Fruit fly (Drosophila melanogaster) whole organism, embryonic: ENCODE data around the gene usp.

Experiments
- Atf-2 ChIP-seq: fragments of 200-800 bp; sonication (Bioruptor generic); optimal IDR thresholded peaks from 2 replicates; lab custom pipeline; 2016; ENCODE audit warnings: missing biosample characterization, missing genetic modification characterization
- Atf3 ChIP-seq: fragments of 200-800 bp; sonication (Bioruptor generic); optimal IDR thresholded peaks from 3 replicates; lab custom pipeline; 2016; ENCODE audit warnings: missing biosample characterization, missing genetic modification characterization
- CG10366 ChIP-seq: fragments of 200-800 bp; sonication (Bioruptor generic); IDR thresholded peaks from 2 replicates; pipeline ENCODE4 v1.3.6; 2022; ENCODE audit warnings: missing biosample characterization, missing genetic modification characterization
- CG11456 ChIP-seq: fragments of 200-800 bp; sonication (Bioruptor generic); IDR thresholded peaks from 3 replicates; pipeline ENCODE4 v1.3.6; 2022; ENCODE audit warnings: missing biosample characterization, missing genetic modification characterization
- CG12104 ChIP-seq: fragments of 200-800 bp; sonication (Bioruptor generic); optimal IDR thresholded peaks from 3 replicates; lab custom pipeline; 2016; ENCODE audit warnings: missing biosample characterization, missing genetic modification characterization
- CG13296 ChIP-seq: fragments of 200-800 bp; sonication (Bioruptor generic); optimal IDR thresholded peaks from 3 replicates; lab custom pipeline; 2018; ENCODE audit warnings: missing biosample characterization, mild to moderate bottlenecking, missing genetic modification characterization
- CG13624 ChIP-seq: fragments of 200-800 bp; sonication (Bioruptor generic); optimal IDR thresholded peaks from 2 replicates; lab custom pipeline; 2016; ENCODE audit warnings: missing biosample characterization, missing genetic modification characterization
- CG14860 ChIP-seq: fragments of 200-800 bp; sonication (Bioruptor generic); IDR thresholded peaks from 3 replicates; pipeline ENCODE4 v1.3.6; 2022; ENCODE audit warnings: missing biosample characterization, missing genetic modification characterization; ENCODE audit not compliant: partially characterized antibody
- CG15696 ChIP-seq: fragments of 200-800 bp; sonication (Bioruptor generic); optimal IDR thresholded peaks from 2 replicates; lab custom pipeline; 2019; ENCODE audit warnings: missing biosample characterization, mild to moderate bottlenecking, missing genetic modification characterization, moderate library complexity
- CG17912 ChIP-seq: fragments of 200-800 bp; sonication (Bioruptor generic); optimal IDR thresholded peaks from 2 replicates; lab custom pipeline; 2018; ENCODE audit warnings: missing biosample characterization, mild to moderate bottlenecking, missing genetic modification characterization
- CG18011 ChIP-seq: fragments of 200-800 bp; sonication (Bioruptor generic); optimal IDR thresholded peaks from 2 replicates; lab custom pipeline; 2017; ENCODE audit warnings: missing biosample characterization, missing genetic modification characterization, mild to moderate bottlenecking, moderate library complexity, missing genotype
- CG18599 ChIP-seq: fragments of 200-800 bp; sonication (Bioruptor generic); optimal IDR thresholded peaks from 3 replicates; lab custom pipeline; 2017; ENCODE audit warnings: missing biosample characterization, missing genetic modification characterization, mild to moderate bottlenecking, moderate library complexity, missing genetic modification reagents
- CG2202 ChIP-seq: fragments of 200-800 bp; sonication (Bioruptor generic); optimal IDR thresholded peaks from 2 replicates; lab custom pipeline; 2018; ENCODE audit warnings: missing biosample characterization, mild to moderate bottlenecking, missing genetic modification characterization
- CG2712 ChIP-seq: fragments of 200-800 bp; optimal IDR thresholded peaks from 3 replicates; lab custom pipeline; 2019; ENCODE audit warnings: missing biosample characterization, mild to moderate bottlenecking, missing genetic modification characterization, moderate library complexity
- CG31224 ChIP-seq: fragments of 200-800 bp; sonication (Bioruptor generic); IDR thresholded peaks from 2 replicates; pipeline ENCODE4 v1.3.6; 2022; ENCODE audit warnings: missing biosample characterization, missing genetic modification characterization
- CG3407 ChIP-seq: fragments of 200-800 bp; sonication (Bioruptor generic); optimal IDR thresholded peaks from 2 replicates; lab custom pipeline; 2018; ENCODE audit warnings: missing biosample characterization, mild to moderate bottlenecking, missing genetic modification characterization
- CG6254 ChIP-seq: fragments of 200-800 bp; sonication (Bioruptor generic); optimal IDR thresholded peaks from 3 replicates; lab custom pipeline; 2017; ENCODE audit warnings: mild to moderate bottlenecking, missing biosample characterization, missing genetic modification reagents, missing genetic modification characterization
- CG7556 ChIP-seq: fragments of 200-800 bp; sonication (Bioruptor generic); optimal IDR thresholded peaks from 2 replicates; lab custom pipeline; 2017; ENCODE audit warnings: missing biosample characterization, mild to moderate bottlenecking, missing genetic modification characterization
- CG7963 ChIP-seq: fragments of 200-800 bp; sonication (Bioruptor generic); IDR thresholded peaks from 3 replicates; pipeline ENCODE4 v1.3.6; 2022; ENCODE audit warnings: missing biosample characterization, missing genetic modification characterization; ENCODE audit not compliant: partially characterized antibody
- Dll ChIP-seq: fragments of 200-800 bp; sonication (Bioruptor generic); IDR thresholded peaks from 4 replicates; pipeline ENCODE4 v1.3.6; 2022; ENCODE audit warnings: missing biosample characterization, missing genetic modification characterization; ENCODE audit not compliant: partially characterized antibody
- Hr51 ChIP-seq, 2 experiments: fragments of 200-800 bp; sonication (Bioruptor generic); optimal IDR thresholded peaks; 2 replicates in 1 of 2; 3 replicates in 1 of 2; lab custom pipeline; 2016 to 2018; ENCODE audit warnings: missing biosample characterization in 2 of 2, missing genetic modification characterization in 2 of 2, mild to moderate bottlenecking in 1 of 2, moderate library complexity in 1 of 2
- Mes4 ChIP-seq: fragments of 200-800 bp; sonication (Bioruptor generic); optimal IDR thresholded peaks from 2 replicates; lab custom pipeline; 2016; ENCODE audit warnings: missing biosample characterization, missing genetic modification characterization
- NFAT ChIP-seq: fragments of 200-800 bp; sonication (Bioruptor generic); IDR thresholded peaks from 2 replicates; pipeline ENCODE4 v1.3.6; 2022; ENCODE audit warnings: missing biosample characterization, missing genetic modification characterization
- NfI ChIP-seq: fragments of 200-800 bp; sonication (Bioruptor generic); optimal IDR thresholded peaks from 3 replicates; lab custom pipeline; 2018; ENCODE audit warnings: missing biosample characterization, mild to moderate bottlenecking, missing genetic modification characterization, moderate library complexity
- Opbp ChIP-seq: fragments of 200-800 bp; sonication (Bioruptor generic); IDR thresholded peaks from 3 replicates; pipeline ENCODE4 v1.3.6; 2022; ENCODE audit warnings: missing biosample characterization, missing genetic modification characterization; ENCODE audit not compliant: partially characterized antibody
- Optix ChIP-seq: fragments of 200-800 bp; sonication (Bioruptor generic); IDR thresholded peaks from 3 replicates; pipeline ENCODE4 v1.3.6; 2022; ENCODE audit warnings: missing biosample characterization, missing genetic modification characterization
- Sox100B ChIP-seq: fragments of 200-800 bp; sonication (Bioruptor generic); optimal IDR thresholded peaks from 3 replicates; lab custom pipeline; 2018; ENCODE audit warnings: missing biosample characterization, mild to moderate bottlenecking, missing genetic modification characterization
- Spps ChIP-seq: fragments of 200-800 bp; sonication (Bioruptor generic); optimal IDR thresholded peaks from 2 replicates; lab custom pipeline; 2018; ENCODE audit warnings: missing biosample characterization, mild to moderate bottlenecking, missing genetic modification characterization
- Sry-β ChIP-seq: fragments of 200-800 bp; sonication (Bioruptor generic); optimal IDR thresholded peaks from 2 replicates; lab custom pipeline; 2018; ENCODE audit warnings: missing biosample characterization, mild to moderate bottlenecking, missing genetic modification characterization, moderate library complexity
- Trl ChIP-seq, 3 experiments: fragments of >200 bp in 2 of 3; fragments of 200-800 bp in 1 of 3; sonication (Bioruptor generic) in 1 of 3; optimal IDR thresholded peaks; 2 replicates in 1 of 3; 3 replicates in 2 of 3; lab custom pipeline; 2016 to 2017; ENCODE audit warnings: missing biosample characterization in 1 of 3, missing genetic modification characterization in 1 of 3
- YL-1 ChIP-seq: fragments of 200-800 bp; sonication (Bioruptor generic); optimal IDR thresholded peaks from 3 replicates; lab custom pipeline; 2017; ENCODE audit warnings: missing biosample characterization, mild to moderate bottlenecking, missing genetic modification characterization
- ara ChIP-seq: fragments of 200-800 bp; sonication (Bioruptor generic); IDR thresholded peaks from 2 replicates; pipeline ENCODE4 v1.3.6; 2022; ENCODE audit warnings: missing biosample characterization, missing genetic modification characterization
- cad ChIP-seq: fragments of >200 bp; optimal IDR thresholded peaks from 2 replicates; lab custom pipeline; 2017; ENCODE audit warnings: missing biosample characterization, missing genetic modification characterization
- caup ChIP-seq: fragments of 200-800 bp; sonication (Bioruptor generic); optimal IDR thresholded peaks from 3 replicates; lab custom pipeline; 2017; ENCODE audit warnings: missing biosample characterization, mild to moderate bottlenecking, missing genetic modification characterization, moderate library complexity; ENCODE audit not compliant: severe bottlenecking
- esg ChIP-seq: fragments of 200-800 bp; sonication (Bioruptor generic); conservative IDR thresholded peaks from 2 replicates; pipeline ENCODE4 v1.3.6; 2022; ENCODE audit warnings: missing biosample characterization, missing genetic modification characterization
- gcm2 ChIP-seq: fragments of 200-800 bp; sonication (Bioruptor generic); optimal IDR thresholded peaks from 2 replicates; lab custom pipeline; 2016; ENCODE audit warnings: missing biosample characterization, missing genetic modification characterization
- gem ChIP-seq: fragments of 200-800 bp; sonication (Bioruptor generic); optimal IDR thresholded peaks from 2 replicates; lab custom pipeline; 2019; ENCODE audit warnings: missing biosample characterization, mild to moderate bottlenecking, missing genetic modification characterization, moderate library complexity
- gfzf ChIP-seq: fragments of 200-800 bp; sonication (Bioruptor generic); optimal IDR thresholded peaks from 2 replicates; lab custom pipeline; 2016; ENCODE audit warnings: missing biosample characterization, mild to moderate bottlenecking, missing genetic modification characterization, moderate library complexity
- hb ChIP-seq: fragments of 200-800 bp; sonication (Bioruptor generic); IDR thresholded peaks from 3 replicates; pipeline ENCODE4 v1.3.6; 2022; ENCODE audit warnings: missing biosample characterization, missing genetic modification characterization; ENCODE audit not compliant: partially characterized antibody
- ind ChIP-seq: fragments of 200-800 bp; sonication (Bioruptor generic); optimal IDR thresholded peaks from 3 replicates; lab custom pipeline; 2016; ENCODE audit warnings: missing biosample characterization, missing genetic modification characterization
- jing ChIP-seq: fragments of 200-800 bp; sonication (Bioruptor generic); optimal IDR thresholded peaks from 2 replicates; lab custom pipeline; 2018; ENCODE audit warnings: missing biosample characterization, mild to moderate bottlenecking, missing genetic modification characterization
- kah ChIP-seq: fragments of 200-800 bp; sonication (Bioruptor generic); optimal IDR thresholded peaks from 2 replicates; lab custom pipeline; 2018; ENCODE audit warnings: missing biosample characterization, mild to moderate bottlenecking, missing genetic modification characterization
- lov ChIP-seq, 2 experiments: fragments of 200-800 bp in 1 of 2; fragments of >200 bp in 1 of 2; sonication (Bioruptor generic) in 1 of 2; IDR thresholded peaks in 1 of 2; optimal IDR thresholded peaks in 1 of 2; 2 replicates in 1 of 2; 3 replicates in 1 of 2; pipeline versions ENCODE4 v1.3.6 to Lab custom; 2017 to 2022; ENCODE audit warnings: missing biosample characterization in 1 of 2, missing genetic modification characterization in 1 of 2
- sim ChIP-seq: fragments of 200-800 bp; sonication (Bioruptor generic); IDR thresholded peaks from 2 replicates; pipeline ENCODE4 v1.3.6; 2022; ENCODE audit warnings: missing biosample characterization, missing genetic modification characterization
- slp2 ChIP-seq: fragments of 200-800 bp; sonication (Bioruptor generic); optimal IDR thresholded peaks from 2 replicates; lab custom pipeline; 2016; ENCODE audit warnings: missing biosample characterization, missing genetic modification characterization
- sob ChIP-seq: fragments of 200-800 bp; sonication (Bioruptor generic); IDR thresholded peaks from 2 replicates; pipeline ENCODE4 v1.3.6; 2022; ENCODE audit warnings: missing biosample characterization, missing genetic modification characterization
- z ChIP-seq: fragments of 200-800 bp; sonication (Bioruptor generic); IDR thresholded peaks from 3 replicates; pipeline ENCODE4 v1.3.6; 2022; ENCODE audit warnings: missing biosample characterization, missing genetic modification characterization
- zf30C ChIP-seq: fragments of 200-800 bp; sonication (Bioruptor generic); optimal IDR thresholded peaks from 3 replicates; lab custom pipeline; 2018; ENCODE audit warnings: missing biosample characterization, mild to moderate bottlenecking, missing genetic modification characterization
- zfh1 ChIP-seq: fragments of 200-800 bp; sonication (Bioruptor generic); IDR thresholded peaks from 3 replicates; pipeline ENCODE4 v1.3.6; 2022; ENCODE audit warnings: missing biosample characterization, missing genetic modification characterization

usp gene

dm6 chrX:2012837-2013236 is 29.3 kb downstream of the usp start (continued):
- TF ChIP-seq CG14860 (GFP tag; lab: Robert Waterston, UW) = no peak
- 0 out of 3 replicates have a peak, but pooled peaks have one; percentile 3 for TF ChIP-seq zfh1 (GFP tag; lab: Robert Waterston, UW)
- TF ChIP-seq z (GFP tag; lab: Robert Waterston, UW) = no peak
- TF ChIP-seq jing = no peak
- no peak for TF ChIP-seq CG17912 (GFP tag; lab: Kevin White, UChicago)
- TF ChIP-seq Atf3 (GFP tag; lab: Kevin White, UChicago) = no peak
- no peak for TF ChIP-seq Trl (optimal IDR thresholded peaks at IDR 0.05; lab: Kevin White, UChicago)
- TF ChIP-seq Trl (GFP tag; optimal IDR thresholded peaks at IDR 0.05; lab: Kevin White, UChicago) = no peak
- no peak for TF ChIP-seq Dll (GFP tag; lab: Robert Waterston, UW)
- no peak for TF ChIP-seq CG13296 (GFP tag; lab: Kevin White, UChicago)
- no peak for TF ChIP-seq gfzf (GFP tag; lab: Kevin White, UChicago)
- TF ChIP-seq CG10366 (GFP tag; lab: Robert Waterston, UW) = no peak
- TF ChIP-seq ind (GFP tag; lab: Kevin White, UChicago) = no peak
- no peak for TF ChIP-seq CG7963 (GFP tag; lab: Robert Waterston, UW)
- no peak for TF ChIP-seq hb (GFP tag; lab: Robert Waterston, UW)
- TF ChIP-seq NfI (GFP tag; lab: Kevin White, UChicago) = no peak
- no peak for TF ChIP-seq CG3407 (GFP tag; lab: Kevin White, UChicago)
- no peak for TF ChIP-seq sim (GFP tag; lab: Robert Waterston, UW)
- TF ChIP-seq CG31224 (GFP tag; lab: Robert Waterston, UW) = no peak
- TF ChIP-seq CG7556 = no peak
- no peak for TF ChIP-seq CG13624 (GFP tag; lab: Kevin White, UChicago)
- TF ChIP-seq kah (GFP tag; lab: Kevin White, UChicago) = no peak
- no peak for TF ChIP-seq CG18011 (GFP tag; lab: Kevin White, UChicago)
- no peak for TF ChIP-seq Sox100B (GFP tag; lab: Kevin White, UChicago)
- TF ChIP-seq zf30C (GFP tag; lab: Kevin White, UChicago) = no peak
- no peak for TF ChIP-seq Hr51 (GFP tag; optimal IDR thresholded peaks at IDR 0.05; lab: Kevin White, UChicago)
- no peak for TF ChIP-seq Opbp
- TF ChIP-seq CG6254 (GFP tag; lab: Kevin White, UChicago) = no peak
- peak; percentile 25 for TF ChIP-seq YL-1 (GFP tag; lab: Kevin White, UChicago)
- 0 out of 3 replicates have a peak, but pooled peaks have one; percentile 33 for TF ChIP-seq CG11456 (GFP tag; lab: Robert Waterston, UW)
- 0 out of 2 replicates have a peak, but pooled peaks have one; percentile 33 for TF ChIP-seq sob (GFP tag; lab: Robert Waterston, UW)
- no peak for TF ChIP-seq CG15696 (tag; lab: Kevin White, UChicago)
- no peak for TF ChIP-seq slp2 (GFP tag; lab: Kevin White, UChicago)
- TF ChIP-seq gem (tag; lab: Kevin White, UChicago) = no peak
- no peak for TF ChIP-seq Spps (tag; lab: Kevin White, UChicago)
- TF ChIP-seq NFAT (GFP tag; lab: Robert Waterston, UW) = no peak
- no peak for TF ChIP-seq CG2712 (tag; lab: Kevin White, UChicago)
- no peak for TF ChIP-seq esg (GFP tag; lab: Robert Waterston, UW)
- no peak for TF ChIP-seq cad (GFP tag; lab: Kevin White, UChicago)
- no peak for TF ChIP-seq lov (optimal IDR thresholded peaks at IDR 0.05; lab: Kevin White, UChicago)
- TF ChIP-seq lov (GFP tag; IDR thresholded peaks at IDR 0.05; lab: Robert Waterston, UW) = no peak
- 0 out of 2 replicates have a peak, but pooled peaks have one; percentile 29 for TF ChIP-seq ara
- TF ChIP-seq Sry-β (GFP tag; lab: Kevin White, UChicago) = no peak
- no peak for TF ChIP-seq Atf-2 (GFP tag; lab: Kevin White, UChicago)
- no peak for TF ChIP-seq Optix
- no peak for TF ChIP-seq CG2202 (tag; lab: Kevin White, UChicago)
- peak; percentile 47 for TF ChIP-seq caup (GFP tag; lab: Kevin White, UChicago)
- no peak for TF ChIP-seq CG12104 (GFP tag; lab: Kevin White, UChicago)
- TF ChIP-seq gcm2 = no peak
- TF ChIP-seq Mes4 (GFP tag; lab: Kevin White, UChicago) = no peak
- TF ChIP-seq CG18599 (GFP tag; lab: Kevin White, UChicago) = peak; percentile 64
